Worm (Caenorhabditis elegans) whole organism, young adult: Measurements from ENCODE around the gene cth-2.

ENCODE experiments used
- B0035.1 ChIP-seq: sonication (generic microtip); optimal IDR thresholded peaks from 2 replicates; lab custom pipeline; 2016; ENCODE audit warnings: missing genetic modification characterization, mild to moderate bottlenecking, missing compliant biosample characterization, missing genotype, missing genetic modification reagents
- F33H1.4 ChIP-seq: fragments of 200-800 bp; sonication (Bioruptor generic); IDR thresholded peaks from 2 replicates; pipeline ENCODE4 v1.3.6; 2022; ENCODE audit warnings: missing genetic modification reagents, missing genetic modification characterization, missing compliant biosample characterization
- F37B4.10 ChIP-seq: fragments of 200-800 bp; sonication (Bioruptor generic); IDR thresholded peaks from 2 replicates; pipeline ENCODE4 v1.3.6; 2022; ENCODE audit warnings: missing genetic modification characterization, missing compliant biosample characterization
- F39B2.1 ChIP-seq: fragments of 200-800 bp; sonication (Bioruptor generic); IDR thresholded peaks from 2 replicates; pipeline ENCODE4 v1.3.6; 2022; ENCODE audit warnings: missing genetic modification reagents, missing genetic modification characterization, missing compliant biosample characterization
- F57A8.1 ChIP-seq: fragments of 200-800 bp; sonication (Bioruptor generic); optimal IDR thresholded peaks from 2 replicates; lab custom pipeline; 2018; ENCODE audit warnings: mild to moderate bottlenecking, missing genetic modification characterization, moderate library complexity, missing compliant biosample characterization
- K12H6.12 ChIP-seq: fragments of 200-800 bp; sonication (Bioruptor generic); optimal IDR thresholded peaks from 2 replicates; lab custom pipeline; 2018; ENCODE audit warnings: mild to moderate bottlenecking, missing genetic modification characterization, missing compliant biosample characterization
- Y53G8AR.9 ChIP-seq: fragments of 200-800 bp; sonication (Bioruptor generic); conservative IDR thresholded peaks from 2 replicates; pipeline ENCODE4 v1.3.6; 2022; ENCODE audit warnings: missing genetic modification reagents, missing genetic modification characterization, missing compliant biosample characterization
- akir-1 ChIP-seq: fragments of 200-800 bp; sonication (Bioruptor generic); optimal IDR thresholded peaks from 2 replicates; lab custom pipeline; 2018; ENCODE audit warnings: mild to moderate bottlenecking, missing genetic modification characterization, moderate library complexity, missing compliant biosample characterization
- ama-1 ChIP-seq, 3 experiments: fragments of 150-350 bp in 1 of 3; sonication (generic microtip) in 2 of 3; optimal IDR thresholded peaks; 2 replicates each; lab custom pipeline; 2014 to 2018; ENCODE audit warnings: missing biosample characterization in 2 of 3, missing genetic modification characterization in 2 of 3, missing genetic modification reagents in 2 of 3
- aptf-2 ChIP-seq: fragments of 200-800 bp; sonication (Bioruptor generic); conservative IDR thresholded peaks from 2 replicates; pipeline ENCODE4 v1.3.6; 2022; ENCODE audit warnings: missing genetic modification reagents, missing genetic modification characterization, missing compliant biosample characterization
- aptf-3 ChIP-seq: fragments of 200-800 bp; sonication (Bioruptor generic); IDR thresholded peaks from 2 replicates; pipeline ENCODE4 v1.3.6; 2022; ENCODE audit warnings: missing genetic modification characterization, missing compliant biosample characterization
- bed-1 ChIP-seq: fragments of 200-800 bp; sonication (Bioruptor generic); IDR thresholded peaks from 2 replicates; pipeline ENCODE4 v1.3.6; 2022; ENCODE audit warnings: missing genetic modification reagents, missing genetic modification characterization, missing compliant biosample characterization
- cebp-1 ChIP-seq, 2 experiments: fragments of 200-800 bp in 1 of 2; sonication (Bioruptor generic) in 1 of 2; sonication (generic microtip) in 1 of 2; IDR thresholded peaks in 1 of 2; optimal IDR thresholded peaks in 1 of 2; 2 replicates each; pipeline versions ENCODE4 v1.3.6 to Lab custom; 2017 to 2022; ENCODE audit warnings: missing compliant biosample characterization in 2 of 2, missing genetic modification characterization in 2 of 2, mild to moderate bottlenecking in 1 of 2, missing genetic modification reagents in 1 of 2, moderate library complexity in 1 of 2
- cebp-2 ChIP-seq: fragments of 200-800 bp; sonication (Bioruptor generic); IDR thresholded peaks from 2 replicates; pipeline ENCODE4 v1.3.6; 2022; ENCODE audit warnings: missing genetic modification characterization, missing compliant biosample characterization
- ceh-40 ChIP-seq: fragments of 200-800 bp; sonication (Bioruptor generic); IDR thresholded peaks from 2 replicates; pipeline ENCODE4 v1.3.6; 2022; ENCODE audit warnings: missing genetic modification characterization, missing compliant biosample characterization
- ceh-91 ChIP-seq: fragments of 200-800 bp; sonication (Bioruptor generic); IDR thresholded peaks from 2 replicates; pipeline ENCODE4 v1.3.6; 2022; ENCODE audit warnings: missing genetic modification reagents, missing genetic modification characterization, missing compliant biosample characterization
- chd-7 ChIP-seq: sonication (generic microtip); optimal IDR thresholded peaks from 2 replicates; lab custom pipeline; 2016; ENCODE audit warnings: mild to moderate bottlenecking, missing genetic modification characterization, moderate library complexity, missing compliant biosample characterization
- egl-18 ChIP-seq: fragments of 200-800 bp; sonication (Bioruptor generic); IDR thresholded peaks from 2 replicates; pipeline ENCODE4 v1.3.6; 2022; ENCODE audit warnings: missing genetic modification reagents, missing genetic modification characterization, missing compliant biosample characterization
- ekl-4 ChIP-seq: fragments of 200-800 bp; sonication (Bioruptor generic); IDR thresholded peaks from 2 replicates; pipeline ENCODE4 v1.3.6; 2022; ENCODE audit warnings: missing genetic modification reagents, missing genetic modification characterization, missing compliant biosample characterization
- ets-4 ChIP-seq: fragments of 200-800 bp; sonication (Bioruptor generic); optimal IDR thresholded peaks from 2 replicates; lab custom pipeline; 2018; ENCODE audit warnings: mild to moderate bottlenecking, missing genetic modification characterization, missing compliant biosample characterization
- him-1 ChIP-seq: sonication (generic microtip); optimal IDR thresholded peaks from 2 replicates; lab custom pipeline; 2016; ENCODE audit warnings: missing genotype, missing genetic modification reagents, missing genetic modification characterization, missing compliant biosample characterization
- lag-1 ChIP-seq: fragments of 200-800 bp; sonication (Bioruptor generic); IDR thresholded peaks from 2 replicates; pipeline ENCODE4 v1.3.6; 2022; ENCODE audit warnings: missing genetic modification reagents, missing genetic modification characterization, missing compliant biosample characterization
- let-607 ChIP-seq, 2 experiments: fragments of 200-800 bp in 1 of 2; sonication (Bioruptor generic) in 1 of 2; sonication (generic microtip) in 1 of 2; optimal IDR thresholded peaks; 2 replicates each; lab custom pipeline; 2016 to 2018; ENCODE audit warnings: mild to moderate bottlenecking in 2 of 2, missing compliant biosample characterization in 2 of 2, missing genetic modification characterization in 2 of 2, moderate library complexity in 2 of 2, missing genotype in 1 of 2
- lin-26 ChIP-seq: fragments of 200-800 bp; sonication (Bioruptor generic); IDR thresholded peaks from 2 replicates; pipeline ENCODE4 v1.3.6; 2022; ENCODE audit warnings: missing genetic modification reagents, missing genetic modification characterization, missing compliant biosample characterization
- madf-3 ChIP-seq: fragments of 200-800 bp; sonication (Bioruptor generic); IDR thresholded peaks from 2 replicates; pipeline ENCODE4 v1.3.6; 2022; ENCODE audit warnings: missing genetic modification reagents, missing genetic modification characterization, missing compliant biosample characterization
- madf-6 ChIP-seq: fragments of 200-800 bp; sonication (Bioruptor generic); IDR thresholded peaks from 2 replicates; pipeline ENCODE4 v1.3.6; 2022; ENCODE audit warnings: missing genetic modification reagents, missing genetic modification characterization, missing compliant biosample characterization
- madf-8 ChIP-seq: fragments of 200-800 bp; sonication (Bioruptor generic); conservative IDR thresholded peaks from 2 replicates; pipeline ENCODE4 v1.3.6; 2022; ENCODE audit warnings: missing genetic modification reagents, missing genetic modification characterization, missing compliant biosample characterization
- mel-28 ChIP-seq: sonication (generic microtip); optimal IDR thresholded peaks from 2 replicates; lab custom pipeline; 2016; ENCODE audit warnings: borderline replicate concordance, mild to moderate bottlenecking, missing genetic modification characterization, missing compliant biosample characterization
- nfya-2 ChIP-seq: fragments of 200-800 bp; sonication (Bioruptor generic); IDR thresholded peaks from 2 replicates; pipeline ENCODE4 v1.3.6; 2022; ENCODE audit warnings: missing genetic modification reagents, missing genetic modification characterization, missing compliant biosample characterization
- nfyb-1 ChIP-seq: fragments of 200-800 bp; sonication (Bioruptor generic); IDR thresholded peaks from 2 replicates; pipeline ENCODE4 v1.3.6; 2022; ENCODE audit warnings: missing genetic modification reagents, missing genetic modification characterization, missing compliant biosample characterization
- nhr-27 ChIP-seq: fragments of 200-800 bp; sonication (Bioruptor generic); optimal IDR thresholded peaks from 2 replicates; lab custom pipeline; 2018; ENCODE audit warnings: mild to moderate bottlenecking, missing genetic modification characterization, moderate library complexity, missing compliant biosample characterization
- nhr-80 ChIP-seq: sonication (generic microtip); optimal IDR thresholded peaks from 2 replicates; lab custom pipeline; 2016; ENCODE audit warnings: missing genetic modification characterization, missing compliant biosample characterization
- rec-8 ChIP-seq, 2 experiments: sonication (generic microtip); optimal IDR thresholded peaks; 2 replicates each; lab custom pipeline; 2016; ENCODE audit warnings: mild to moderate bottlenecking in 2 of 2, missing genetic modification characterization in 2 of 2, missing genetic modification reagents in 2 of 2, missing genotype in 2 of 2, missing biosample characterization in 1 of 2, missing compliant biosample characterization in 1 of 2, moderate library complexity in 1 of 2
- repo-1 ChIP-seq: sonication (generic microtip); optimal IDR thresholded peaks from 2 replicates; lab custom pipeline; 2017; ENCODE audit warnings: mild to moderate bottlenecking, missing genetic modification characterization, missing compliant biosample characterization
- sdz-38 ChIP-seq: sonication (generic microtip); optimal IDR thresholded peaks from 2 replicates; lab custom pipeline; 2016; ENCODE audit warnings: missing genotype, missing genetic modification characterization, missing compliant biosample characterization
- snpc-4 ChIP-seq, 5 experiments: fragments of 150-350 bp in 1 of 5; sonication (generic microtip) in 4 of 5; optimal IDR thresholded peaks; 2 replicates each; lab custom pipeline; 2014 to 2018; ENCODE audit warnings: missing genetic modification characterization in 5 of 5, missing biosample characterization in 3 of 5, antibody characterized with exemption in 2 of 5, mild to moderate bottlenecking in 2 of 5, missing compliant biosample characterization in 2 of 5, missing genotype in 2 of 5, moderate library complexity in 2 of 5, missing genetic modification reagents in 1 of 5
- sptf-2 ChIP-seq: fragments of 200-800 bp; sonication (Bioruptor generic); optimal IDR thresholded peaks from 2 replicates; lab custom pipeline; 2018; ENCODE audit warnings: mild to moderate bottlenecking, missing genetic modification characterization, missing compliant biosample characterization
- tbx-9 ChIP-seq: sonication (generic microtip); optimal IDR thresholded peaks from 2 replicates; lab custom pipeline; 2016; ENCODE audit warnings: borderline replicate concordance, missing genetic modification characterization, inconsistent platforms, missing compliant biosample characterization
- zfh-2 ChIP-seq: fragments of 200-800 bp; sonication (Bioruptor generic); conservative IDR thresholded peaks from 2 replicates; pipeline ENCODE4 v1.3.6; 2022; ENCODE audit warnings: missing genetic modification reagents, missing genetic modification characterization, missing compliant biosample characterization
- zim-3 ChIP-seq: sonication (generic microtip); optimal IDR thresholded peaks from 2 replicates; lab custom pipeline; 2017; ENCODE audit warnings: mild to moderate bottlenecking, missing genetic modification characterization, moderate library complexity, missing compliant biosample characterization
- ztf-18 ChIP-seq: sonication (generic microtip); optimal IDR thresholded peaks from 2 replicates; lab custom pipeline; 2016; ENCODE audit warnings: missing genotype, mild to moderate bottlenecking, missing genetic modification characterization, missing compliant biosample characterization
- ztf-26 ChIP-seq: sonication (generic microtip); optimal IDR thresholded peaks from 2 replicates; lab custom pipeline; 2017; ENCODE audit warnings: missing genetic modification characterization, missing compliant biosample characterization
- ztf-28 ChIP-seq: fragments of 200-800 bp; sonication (Bioruptor generic); IDR thresholded peaks from 2 replicates; pipeline ENCODE4 v1.3.6; 2022; ENCODE audit warnings: missing genetic modification reagents, missing genetic modification characterization, missing compliant biosample characterization

cth-2 gene

ce11 chrII:7031137-7031697 is 26.5 kb downstream of the cth-2 start:
- TF ChIP-seq cebp-2 (no peak), nhr-80 (peak; percentile 84), aptf-2 (GFP tag; lab: Robert Waterston, UW) (no peak), bed-1 (no peak), tbx-9 (tag; lab: Kevin White, UChicago) (no peak), madf-8 (no peak), chd-7 (tag; lab: Kevin White, UChicago) (no peak), lag-1 (GFP tag; lab: Robert Waterston, UW) (no peak), let-607 (tag; optimal IDR thresholded peaks at IDR 0.05; lab: Kevin White, UChicago) (peak in 1 of 2 experiments; percentile 20)
- TF ChIP-seq, all 124 proteins: peak for 2

ce11 chrII:7029524-7029923 is 28.2 kb downstream of the cth-2 start:
- TF ChIP-seq lin-26 (GFP tag; lab: Robert Waterston, UW) (no peak), ama-1 (optimal IDR thresholded peaks at IDR 0.05; lab: Kevin White, UChicago) (no peak), ama-1 (GFP tag; optimal IDR thresholded peaks at IDR 0.05; lab: Kevin White, UChicago) (no peak), zim-3 (tag; lab: Kevin White, UChicago) (no peak), ets-4 (GFP tag; lab: Kevin White, UChicago) (no peak), K12H6.12 (no peak), madf-3 (GFP tag; lab: Robert Waterston, UW) (no peak), egl-18 (GFP tag; lab: Robert Waterston, UW) (no peak), sdz-38 (no peak), ekl-4 (GFP tag; lab: Robert Waterston, UW) (no peak), sptf-2 (no peak), Y53G8AR.9 (no peak), nhr-27 (tag; lab: Kevin White, UChicago) (no peak), mel-28 (no peak), nfya-2 (GFP tag; lab: Robert Waterston, UW) (no peak), ceh-91 (GFP tag; lab: Robert Waterston, UW) (no peak), him-1 (tag; lab: Kevin White, UChicago) (no peak), nfyb-1 (no peak)

- TF ChIP-seq F57A8.1, result no peak
- no peak for TF ChIP-seq ztf-28
- TF ChIP-seq zfh-2 (GFP tag; lab: Robert Waterston, UW), result no peak
- TF ChIP-seq ztf-26 (tag; lab: Kevin White, UChicago), result no peak
- peak; percentile 82 for TF ChIP-seq madf-6 (GFP tag; lab: Robert Waterston, UW)
- TF ChIP-seq aptf-3 (GFP tag; lab: Robert Waterston, UW), result no peak
- TF ChIP-seq K12H6.12, result no peak
- TF ChIP-seq F39B2.1 (GFP tag; lab: Robert Waterston, UW), result no peak
- TF ChIP-seq akir-1 (GFP tag; lab: Kevin White, UChicago), result no peak
- TF ChIP-seq B0035.1 (tag; lab: Kevin White, UChicago), result no peak
- TF ChIP-seq ztf-18 (tag; lab: Kevin White, UChicago), result peak; percentile 40
- TF ChIP-seq repo-1 (tag; lab: Kevin White, UChicago), result no peak
- TF ChIP-seq ceh-40 (GFP tag; lab: Robert Waterston, UW), result no peak
- no peak for TF ChIP-seq rec-8 (tag; optimal IDR thresholded peaks at IDR 0.05; lab: Kevin White, UChicago)
- no peak for TF ChIP-seq nhr-27 (tag; lab: Kevin White, UChicago)
- no peak for TF ChIP-seq sdz-38
- no peak for TF ChIP-seq snpc-4 (GFP tag; optimal IDR thresholded peaks at IDR 0.05; lab: Kevin White, UChicago)
- peak in 1 of 4 experiments; percentile 16 for TF ChIP-seq snpc-4 (tag; optimal IDR thresholded peaks at IDR 0.05; lab: Kevin White, UChicago)
- peak; percentile 86 for TF ChIP-seq F33H1.4
- TF ChIP-seq F37B4.10 (GFP tag; lab: Robert Waterston, UW), result no peak
- no peak for TF ChIP-seq cebp-1 (GFP tag; IDR thresholded peaks at IDR 0.05; lab: Robert Waterston, UW)
- TF ChIP-seq cebp-1 (tag; optimal IDR thresholded peaks at IDR 0.05; lab: Kevin White, UChicago), result peak; percentile 81
Observed at ce11 chrII:7024897-7025852, 32.6 kb downstream of the cth-2 start, which contains the start of gene znf-598. Gene znf-598 (plus strand): TSS chrII:7025802.
